Worm (Caenorhabditis elegans): ENCODE data around the gene abt-1.

Gene abt-1

ce11 chrIV:10252350-10252792, 37.7 kb upstream of the abt-1 start (continued):
- TF ChIP-seq tra-1 (GFP tag; IDR thresholded peaks at IDR 0.05) (peak; percentile 93), T20F7.1 (GFP tag; optimal IDR thresholded peaks at IDR 0.05) (peak; percentile 80), unc-62 (GFP tag; optimal IDR thresholded peaks at IDR 0.05 in 1 of 2) (peak in 1 of 2 experiments; percentile 100), unc-62 (tag; optimal IDR thresholded peaks at IDR 0.05) (no peak), fkh-10 (GFP tag; optimal IDR thresholded peaks at IDR 0.05) (peak; percentile 93), pqm-1 (tag; optimal IDR thresholded peaks at IDR 0.05) (peak; percentile 70), daf-12 (tag; optimal IDR thresholded peaks at IDR 0.05) (no peak), T26A8.4 (GFP tag; IDR thresholded peaks at IDR 0.05) (peak; percentile 43; the same call in 1 of the 2 replicates), fos-1 (tag; optimal IDR thresholded peaks at IDR 0.05) (peak; percentile 16), ZK546.5 (tag; optimal IDR thresholded peaks at IDR 0.05) (peak in 1 of 2 experiments; percentile 10), duxl-1 (tag; optimal IDR thresholded peaks at IDR 0.05; ENCODE audit: poor library complexity) (peak; percentile 17), Y5F2A.4 (GFP tag; optimal IDR thresholded peaks at IDR 0.05) (no peak), spr-1 (tag; optimal IDR thresholded peaks at IDR 0.05) (peak; percentile 73), aha-1 (tag) (peak; percentile 99), daf-16 (GFP tag; optimal IDR thresholded peaks at IDR 0.05) (peak; percentile 48 to 65), daf-16 (tag; optimal IDR thresholded peaks at IDR 0.05) (peak; percentile 67), tag-97 (GFP tag; IDR thresholded peaks at IDR 0.05) (no peak), nhr-28 (tag; optimal IDR thresholded peaks at IDR 0.05) (peak; percentile 90), set-16 (GFP tag; IDR thresholded peaks at IDR 0.05) (peak; percentile 90), lin-13 (GFP tag; optimal IDR thresholded peaks at IDR 0.05) (peak; percentile 56), lin-29 (GFP tag; IDR thresholded peaks at IDR 0.05) (no peak), nhr-77 (tag; optimal IDR thresholded peaks at IDR 0.05) (peak; percentile 82), nhr-10 (tag; optimal IDR thresholded peaks at IDR 0.05) (peak; percentile 79), nhr-102 (tag; optimal IDR thresholded peaks at IDR 0.05) (peak; percentile 76), D1046.2 (GFP tag; IDR thresholded peaks at IDR 0.05) (no peak), F49E8.2 (tag; optimal IDR thresholded peaks at IDR 0.05; ENCODE audit: borderline replicate concordance) (no peak), mdt-29 (GFP tag; IDR thresholded peaks at IDR 0.05) (0 out of 2 replicates have a peak, but pooled peaks have one; percentile 73), gei-8 (GFP tag; optimal IDR thresholded peaks at IDR 0.05) (peak; percentile 73), lsy-2 (tag; optimal IDR thresholded peaks at IDR 0.05) (peak; percentile 80 to 87), dmd-9 (GFP tag; IDR thresholded peaks at IDR 0.05) (no peak), nhr-237 (tag; optimal IDR thresholded peaks at IDR 0.05) (no peak), F26F4.8 (GFP tag; conservative IDR thresholded peaks at IDR 0.05) (no peak), madf-5 (GFP tag; IDR thresholded peaks at IDR 0.05) (no peak), nhr-48 (tag; optimal IDR thresholded peaks at IDR 0.05) (peak; percentile 92), mdl-1 (tag; optimal IDR thresholded peaks at IDR 0.05) (peak; percentile 71 to 99), mxl-3 (GFP tag; optimal IDR thresholded peaks at IDR 0.05) (peak; percentile 84), nhr-25 (tag; optimal IDR thresholded peaks at IDR 0.05; ENCODE audit: borderline replicate concordance, insufficient read depth) (peak; percentile 37), F37D6.2 (tag; optimal IDR thresholded peaks at IDR 0.05) (peak; percentile 77), nhr-41 (GFP tag; IDR thresholded peaks at IDR 0.05) (no peak), cey-2 (tag; optimal IDR thresholded peaks at IDR 0.05; ENCODE audit: borderline replicate concordance, insufficient read depth) (peak; percentile 52), hlh-30 (tag; optimal IDR thresholded peaks at IDR 0.05; ENCODE audit: insufficient read depth) (peak; percentile 98), egl-43 (GFP tag; IDR thresholded peaks at IDR 0.05) (no peak; the same call in none of the 2 replicates), zag-1 (tag; optimal IDR thresholded peaks at IDR 0.05) (peak; percentile 36), mep-1 (tag; optimal IDR thresholded peaks at IDR 0.05) (peak; percentile 92), zip-2 (tag; optimal IDR thresholded peaks at IDR 0.05) (no peak), vab-7 (GFP tag; IDR thresholded peaks at IDR 0.05) (0 out of 2 replicates have a peak, but pooled peaks have one; percentile 39), dmd-6 (GFP tag; IDR thresholded peaks at IDR 0.05) (peak; percentile 96), dpl-1 (GFP tag; optimal IDR thresholded peaks at IDR 0.05) (peak; percentile 61), ctbp-1 (GFP tag; IDR thresholded peaks at IDR 0.05) (peak; percentile 91)
